Worm (Caenorhabditis elegans) whole organism, L2 larva: Measurements from ENCODE around the gene rle-1.

Experiments
- C34F6.9 ChIP-seq: fragments of 150-350 bp; optimal IDR thresholded peaks from 2 replicates; lab custom pipeline; 2014; ENCODE audit warnings: missing biosample characterization, missing genetic modification characterization
- F13H6.1 ChIP-seq: sonication (generic microtip); optimal IDR thresholded peaks from 2 replicates; lab custom pipeline; 2016; ENCODE audit warnings: missing genetic modification characterization, missing compliant biosample characterization
- ZK546.5 ChIP-seq: sonication (generic microtip); optimal IDR thresholded peaks from 2 replicates; lab custom pipeline; 2017; ENCODE audit warnings: missing biosample characterization, missing genetic modification characterization
- blmp-1 ChIP-seq: sonication (generic microtip); optimal IDR thresholded peaks from 2 replicates; lab custom pipeline; 2017; ENCODE audit warnings: missing genetic modification characterization, mild to moderate bottlenecking, missing compliant biosample characterization, antibody characterized with exemption, moderate library complexity; ENCODE audit not compliant: insufficient read depth
- ceh-16 ChIP-seq: fragments of 150-350 bp; optimal IDR thresholded peaks from 2 replicates; lab custom pipeline; 2014; ENCODE audit warnings: missing biosample characterization, missing genetic modification characterization
- ceh-82 ChIP-seq: fragments of 150-350 bp; optimal IDR thresholded peaks from 2 replicates; lab custom pipeline; 2014; ENCODE audit warnings: missing biosample characterization, missing genetic modification characterization
- crh-2 ChIP-seq: sonication (generic microtip); optimal IDR thresholded peaks from 2 replicates; lab custom pipeline; 2017; ENCODE audit warnings: missing biosample characterization, missing genetic modification characterization
- fos-1 ChIP-seq: fragments of 150-350 bp; optimal IDR thresholded peaks from 2 replicates; lab custom pipeline; 2014; ENCODE audit warnings: missing biosample characterization, missing genetic modification characterization
- gmeb-1 ChIP-seq: fragments of 150-350 bp; optimal IDR thresholded peaks from 2 replicates; lab custom pipeline; 2014; ENCODE audit warnings: missing biosample characterization, missing genetic modification characterization
- lin-11 ChIP-seq: fragments of 150-350 bp; sonication (generic microtip); optimal IDR thresholded peaks from 2 replicates; lab custom pipeline; 2014; ENCODE audit warnings: missing biosample characterization, missing genetic modification characterization, inconsistent platforms, mixed read lengths
- lin-13 ChIP-seq: fragments of 150-350 bp; optimal IDR thresholded peaks from 2 replicates; lab custom pipeline; 2014; ENCODE audit warnings: missing biosample characterization, missing genetic modification reagents, missing genetic modification characterization
- lin-39 ChIP-seq: fragments of 150-350 bp; optimal IDR thresholded peaks from 2 replicates; lab custom pipeline; 2014; ENCODE audit warnings: missing biosample characterization, missing genetic modification reagents, missing genetic modification characterization
- lsy-2 ChIP-seq, 2 experiments: fragments of 150-350 bp in 1 of 2; sonication (generic microtip) in 1 of 2; optimal IDR thresholded peaks; 2 replicates each; lab custom pipeline; 2014 to 2017; ENCODE audit warnings: missing biosample characterization in 2 of 2, missing genetic modification characterization in 2 of 2
- mab-5 ChIP-seq: fragments of 150-350 bp; optimal IDR thresholded peaks from 2 replicates; lab custom pipeline; 2014; ENCODE audit warnings: missing biosample characterization, missing genetic modification characterization
- mbf-1 ChIP-seq: sonication (generic microtip); optimal IDR thresholded peaks from 2 replicates; lab custom pipeline; 2017; ENCODE audit warnings: missing biosample characterization, missing genetic modification characterization
- mdl-1 ChIP-seq, 2 experiments: fragments of 150-350 bp in 1 of 2; sonication (generic microtip) in 1 of 2; optimal IDR thresholded peaks; 2 replicates each; lab custom pipeline; 2017; ENCODE audit warnings: missing biosample characterization in 2 of 2, missing genetic modification characterization in 2 of 2
- nhr-129 ChIP-seq: fragments of 150-350 bp; optimal IDR thresholded peaks from 2 replicates; lab custom pipeline; 2014; ENCODE audit warnings: missing biosample characterization, missing genetic modification characterization
- nhr-21 ChIP-seq: fragments of 150-350 bp; optimal IDR thresholded peaks from 2 replicates; lab custom pipeline; 2014; ENCODE audit warnings: missing biosample characterization, missing genetic modification characterization
- nhr-25 ChIP-seq: fragments of 150-350 bp; sonication (generic microtip); optimal IDR thresholded peaks from 3 replicates; lab custom pipeline; 2014; ENCODE audit warnings: missing biosample characterization, missing genetic modification characterization
- nhr-6 ChIP-seq: fragments of 150-350 bp; optimal IDR thresholded peaks from 2 replicates; lab custom pipeline; 2014; ENCODE audit warnings: missing biosample characterization, missing genetic modification characterization
- nhr-77 ChIP-seq: fragments of 150-350 bp; optimal IDR thresholded peaks from 2 replicates; lab custom pipeline; 2014; ENCODE audit warnings: missing biosample characterization, missing genetic modification characterization
- sem-4 ChIP-seq: fragments of 150-350 bp; optimal IDR thresholded peaks from 2 replicates; lab custom pipeline; 2014; ENCODE audit warnings: missing biosample characterization, missing genetic modification reagents, missing genetic modification characterization
- skn-1 ChIP-seq: sonication (generic microtip); optimal IDR thresholded peaks from 2 replicates; lab custom pipeline; 2017; ENCODE audit warnings: missing biosample characterization, missing genetic modification characterization
- sma-3 ChIP-seq: sonication (generic microtip); optimal IDR thresholded peaks from 2 replicates; lab custom pipeline; 2016; ENCODE audit warnings: missing genetic modification reagents, missing genetic modification characterization, missing compliant biosample characterization
- sma-9 ChIP-seq, 2 experiments: fragments of 150-350 bp in 1 of 2; sonication (generic microtip) in 1 of 2; optimal IDR thresholded peaks; 2 replicates each; lab custom pipeline; 2014 to 2016; ENCODE audit warnings: missing genetic modification characterization in 2 of 2, mild to moderate bottlenecking in 1 of 2, missing biosample characterization in 1 of 2, missing compliant biosample characterization in 1 of 2, missing genetic modification reagents in 1 of 2, moderate library complexity in 1 of 2
- unc-55 ChIP-seq: fragments of 150-350 bp; sonication (generic microtip); optimal IDR thresholded peaks from 3 replicates; lab custom pipeline; 2014; ENCODE audit warnings: missing biosample characterization, missing genetic modification reagents, missing genetic modification characterization
- zag-1 ChIP-seq: fragments of 150-350 bp; optimal IDR thresholded peaks from 2 replicates; lab custom pipeline; 2014; ENCODE audit warnings: missing biosample characterization, missing genetic modification characterization
- ztf-11 ChIP-seq: sonication (generic microtip); optimal IDR thresholded peaks from 2 replicates; lab custom pipeline; 2017; ENCODE audit warnings: missing biosample characterization, missing genetic modification characterization
- ztf-4 ChIP-seq: fragments of 150-350 bp; optimal IDR thresholded peaks from 2 replicates; lab custom pipeline; 2014; ENCODE audit warnings: missing biosample characterization, missing genetic modification characterization

The rle-1 gene

ce11 chrIII:10903009-10903609 is 32.9 kb upstream of the rle-1 start:
- TF ChIP-seq crh-2 (tag; lab: Kevin White, UChicago) (peak; percentile 75), unc-55 (GFP tag; lab: Kevin White, UChicago) (peak; percentile 26), C34F6.9 (tag; lab: Kevin White, UChicago) (peak; percentile 65), nhr-21 (tag; lab: Kevin White, UChicago) (peak; percentile 19), nhr-6 (peak; percentile 31), F13H6.1 (tag; lab: Kevin White, UChicago) (no peak), zag-1 (tag; lab: Kevin White, UChicago) (peak; percentile 44), ztf-11 (no peak), sma-3 (no peak), lin-39 (tag; lab: Kevin White, UChicago) (no peak), mdl-1 (tag; optimal IDR thresholded peaks at IDR 0.05; lab: Kevin White, UChicago) (peak in 1 of 2 experiments; percentile 12), ztf-4 (no peak), lsy-2 (tag; optimal IDR thresholded peaks at IDR 0.05; lab: Kevin White, UChicago) (peak in 1 of 2 experiments; percentile 52), lin-11 (peak; percentile 20)

ce11 chrIII:10904320-10904961 is 31.6 kb upstream of the rle-1 start:
- TF ChIP-seq nhr-25 (tag; lab: Kevin White, UChicago) (peak; percentile 97), gmeb-1 (tag; lab: Kevin White, UChicago) (peak; percentile 13), C34F6.9 (tag; lab: Kevin White, UChicago) (no peak)

- peak; percentile 48 for TF ChIP-seq F13H6.1 (tag; lab: Kevin White, UChicago)
- peak; percentile 26 for TF ChIP-seq lin-13 (GFP tag; lab: Kevin White, UChicago)
- peak in 1 of 2 experiments; percentile 50 for TF ChIP-seq lsy-2 (tag; optimal IDR thresholded peaks at IDR 0.05; lab: Kevin White, UChicago)
- no peak for TF ChIP-seq fos-1 (tag; lab: Kevin White, UChicago)
- peak; percentile 97 for TF ChIP-seq nhr-25 (tag; lab: Kevin White, UChicago)
- TF ChIP-seq blmp-1 (tag; lab: Kevin White, UChicago): peak; percentile 35
- peak; percentile 34 for TF ChIP-seq sem-4 (tag; lab: Kevin White, UChicago)
- TF ChIP-seq sma-9 (GFP tag; optimal IDR thresholded peaks at IDR 0.05; lab: Kevin White, UChicago): peak; percentile 53
- TF ChIP-seq sma-9 (tag; optimal IDR thresholded peaks at IDR 0.05; lab: Kevin White, UChicago): no peak
- TF ChIP-seq mbf-1 (tag; lab: Kevin White, UChicago): no peak
- peak; percentile 76 for TF ChIP-seq C34F6.9 (tag; lab: Kevin White, UChicago)
- TF ChIP-seq nhr-129 (tag; lab: Kevin White, UChicago): peak; percentile 23
- TF ChIP-seq nhr-6: peak; percentile 46
- peak; percentile 91 for TF ChIP-seq gmeb-1 (tag; lab: Kevin White, UChicago)
- TF ChIP-seq nhr-21 (tag; lab: Kevin White, UChicago): no peak
- no peak for TF ChIP-seq ceh-16 (tag; lab: Kevin White, UChicago)
- no peak for TF ChIP-seq skn-1 (tag; lab: Kevin White, UChicago)
- TF ChIP-seq mab-5 (tag; lab: Kevin White, UChicago): peak; percentile 64
- TF ChIP-seq ceh-82 (tag; lab: Kevin White, UChicago): peak; percentile 54
- TF ChIP-seq nhr-77: no peak
- peak; percentile 70 for TF ChIP-seq unc-55 (GFP tag; lab: Kevin White, UChicago)
- TF ChIP-seq crh-2 (tag; lab: Kevin White, UChicago): peak; percentile 1
Observed at ce11 chrIII:10905112-10905511, 30.9 kb upstream of the rle-1 start.

- peak; percentile 54 for TF ChIP-seq nhr-25 (tag; lab: Kevin White, UChicago)
- peak; percentile 22 for TF ChIP-seq unc-55 (GFP tag; lab: Kevin White, UChicago)
- TF ChIP-seq ztf-4: no peak
- peak; percentile 5 for TF ChIP-seq nhr-129 (tag; lab: Kevin White, UChicago)
- peak; percentile 18 for TF ChIP-seq C34F6.9 (tag; lab: Kevin White, UChicago)
Observed at ce11 chrIII:10906325-10906724, 29.7 kb upstream of the rle-1 start.

ce11 chrIII:10907678-10908217 is 28.3 kb upstream of the rle-1 start:
- TF ChIP-seq gmeb-1 (tag; lab: Kevin White, UChicago) (peak; percentile 83), mab-5 (tag; lab: Kevin White, UChicago) (peak; percentile 62), ZK546.5 (tag; lab: Kevin White, UChicago) (no peak), nhr-25 (tag; lab: Kevin White, UChicago) (peak; percentile 93)
